Worm (Caenorhabditis elegans): Measurements from ENCODE around the gene F46C5.10.

ce11 chrII:8853960-8854359, 35.1 kb upstream of the F46C5.10 start:
- TF ChIP-seq snpc-4 (tag; optimal IDR thresholded peaks at IDR 0.05) = no peak
- TF ChIP-seq nhr-76 (tag; optimal IDR thresholded peaks at IDR 0.05) = no peak
- no peak for TF ChIP-seq ets-5 (GFP tag; IDR thresholded peaks at IDR 0.05)
- TF ChIP-seq ztf-11 (tag; optimal IDR thresholded peaks at IDR 0.05) = no peak
- TF ChIP-seq skn-1 (tag; optimal IDR thresholded peaks at IDR 0.05) = no peak
- no peak for TF ChIP-seq nhr-11 (tag; optimal IDR thresholded peaks at IDR 0.05)
- no peak for TF ChIP-seq zag-1 (tag; optimal IDR thresholded peaks at IDR 0.05)
- no peak for TF ChIP-seq unc-62 (GFP tag; optimal IDR thresholded peaks at IDR 0.05)
- no peak for TF ChIP-seq fkh-4 (tag; optimal IDR thresholded peaks at IDR 0.05; ENCODE audit: borderline replicate concordance)
- TF ChIP-seq tlp-1 (tag; optimal IDR thresholded peaks at IDR 0.05) = no peak
- no peak for TF ChIP-seq lin-39 (tag; optimal IDR thresholded peaks at IDR 0.05)
- no peak for TF ChIP-seq nhr-90 (tag; optimal IDR thresholded peaks at IDR 0.05; ENCODE audit: poor library complexity)
- TF ChIP-seq mdl-1 (tag; optimal IDR thresholded peaks at IDR 0.05) = no peak
- no peak for TF ChIP-seq nhr-28 (tag; optimal IDR thresholded peaks at IDR 0.05)

All from whole organism, L1 larva.